Fruit fly (Drosophila melanogaster): Measurements from ENCODE around the gene kmr.
A peak's percentile ranks its signal among the peaks of the same experiment; 100 is the strongest.

The kmr gene

dm6 chr3R:13676137-13677086, 38.6 kb upstream of the kmr start, which contains the start of the genes Lkb1 and CG9588 (continued):
- TF ChIP-seq sisA (GFP tag; IDR thresholded peaks at IDR 0.05) (peak; percentile 87), CG12155 (GFP tag; optimal IDR thresholded peaks at IDR 0.05) (peak; percentile 2), Gug (GFP tag; IDR thresholded peaks at IDR 0.05) (peak; percentile 84), CG18011 (GFP tag; optimal IDR thresholded peaks at IDR 0.05) (no peak), CG3847 (GFP tag; IDR thresholded peaks at IDR 0.05) (peak; percentile 54), Max (GFP tag; optimal IDR thresholded peaks at IDR 0.05) (peak; percentile 3), HLH3B (GFP tag; IDR thresholded peaks at IDR 0.05) (peak; percentile 68), onecut (GFP tag; IDR thresholded peaks at IDR 0.05) (no peak), pb (GFP tag; optimal IDR thresholded peaks at IDR 0.05) (peak; percentile 53), CG1603 (tag; optimal IDR thresholded peaks at IDR 0.05) (peak; percentile 63), HmgZ (tag; optimal IDR thresholded peaks at IDR 0.05) (no peak), br (optimal IDR thresholded peaks at IDR 0.05) (no peak), Bdp1 (GFP tag; optimal IDR thresholded peaks at IDR 0.05) (peak; percentile 49), rib (GFP tag; IDR thresholded peaks at IDR 0.05) (no peak), CG4328 (GFP tag; optimal IDR thresholded peaks at IDR 0.05) (no peak), Doc2 (GFP tag; IDR thresholded peaks at IDR 0.05) (no peak), hb (GFP tag; IDR thresholded peaks at IDR 0.05; ENCODE audit: partially characterized antibody) (no peak), Jarid2 (GFP tag; optimal IDR thresholded peaks at IDR 0.05) (no peak), CG3726 (GFP tag; IDR thresholded peaks at IDR 0.05) (peak; percentile 64; the same call in 1 of the 3 replicates), croc (GFP tag; conservative IDR thresholded peaks at IDR 0.05) (no peak; the same call in 2 of the 3 replicates), jing (GFP tag; optimal IDR thresholded peaks at IDR 0.05) (peak; percentile 27), Ets65A (GFP tag) (peak; percentile 94), danr (GFP tag; IDR thresholded peaks at IDR 0.05) (no peak), Sox102F (GFP tag; optimal IDR thresholded peaks at IDR 0.05) (peak; percentile 59), Camta (GFP tag; optimal IDR thresholded peaks at IDR 0.05) (peak; percentile 12), Hmr (GFP tag; optimal IDR thresholded peaks at IDR 0.05) (peak; percentile 23), CG31388 (GFP tag; optimal IDR thresholded peaks at IDR 0.05) (no peak), Dll (GFP tag; IDR thresholded peaks at IDR 0.05; ENCODE audit: partially characterized antibody) (peak; percentile 37; the same call in 1 of the 4 replicates), nmo (GFP tag; optimal IDR thresholded peaks at IDR 0.05) (peak; percentile 43), lab (GFP tag; optimal IDR thresholded peaks at IDR 0.05) (peak; percentile 61), Sox100B (GFP tag; optimal IDR thresholded peaks at IDR 0.05) (no peak), CG13894 (tag; optimal IDR thresholded peaks at IDR 0.05) (no peak), B-H2 (GFP tag; optimal IDR thresholded peaks at IDR 0.05) (no peak), oc (tag; optimal IDR thresholded peaks at IDR 0.05) (no peak), Oaz (GFP tag; IDR thresholded peaks at IDR 0.05) (peak; percentile 56), Ptx1 (GFP tag; IDR thresholded peaks at IDR 0.05) (peak; percentile 83), jumu (GFP tag; optimal IDR thresholded peaks at IDR 0.05) (peak; percentile 52), CG6765 (GFP tag; optimal IDR thresholded peaks at IDR 0.05) (no peak), CG17361 (GFP tag; IDR thresholded peaks at IDR 0.05) (peak; percentile 33; the same call in 1 of the 3 replicates), salm (tag; optimal IDR thresholded peaks at IDR 0.05) (no peak), CG7745 (tag; optimal IDR thresholded peaks at IDR 0.05) (no peak), gem (tag; optimal IDR thresholded peaks at IDR 0.05) (no peak), ERR (GFP tag; optimal IDR thresholded peaks at IDR 0.05) (peak; percentile 17), Spps (tag; optimal IDR thresholded peaks at IDR 0.05) (no peak), Dbx (GFP tag; IDR thresholded peaks at IDR 0.05) (peak; percentile 74), pan (optimal IDR thresholded peaks at IDR 0.05) (no peak), pan (GFP tag; optimal IDR thresholded peaks at IDR 0.05 in 1 of 2, IDR thresholded peaks at IDR 0.05 in 1 of 2) (peak in 1 of 2 experiments; percentile 86), Vsx1 (GFP tag; optimal IDR thresholded peaks at IDR 0.05) (no peak), cwo (GFP tag; optimal IDR thresholded peaks at IDR 0.05) (peak; percentile 33)
